Worm (Caenorhabditis elegans): Measurements from ENCODE around the gene moc-3.

The moc-3 gene

ce11 chrIV:8112187-8112586, 18.2 kb upstream of the moc-3 start, which contains the start of gene Y42H9AR.4:
TSS of gene Y42H9AR.4 (minus strand) at chrIV:8112218.
- TF ChIP-seq egl-27 (tag; optimal IDR thresholded peaks at IDR 0.05), result no peak
- no peak for TF ChIP-seq tbx-2 (tag; optimal IDR thresholded peaks at IDR 0.05)
- peak; percentile 56 for TF ChIP-seq blmp-1 (tag; optimal IDR thresholded peaks at IDR 0.05)
- peak; percentile 35 for TF ChIP-seq mep-1 (tag; optimal IDR thresholded peaks at IDR 0.05)
- TF ChIP-seq ceh-82 (tag; optimal IDR thresholded peaks at IDR 0.05), result peak in 1 of 3 experiments; percentile 38
- peak; percentile 36 for TF ChIP-seq F16B12.6 (tag; optimal IDR thresholded peaks at IDR 0.05)
- TF ChIP-seq nhr-20 (tag; optimal IDR thresholded peaks at IDR 0.05), result peak; percentile 38
- TF ChIP-seq nhr-11 (tag; optimal IDR thresholded peaks at IDR 0.05), result peak; percentile 16
- TF ChIP-seq ces-1 (GFP tag; optimal IDR thresholded peaks at IDR 0.05), result no peak
- TF ChIP-seq mdl-1 (tag; optimal IDR thresholded peaks at IDR 0.05), result peak in 1 of 2 experiments; percentile 3
- no peak for TF ChIP-seq xbp-1 (tag; optimal IDR thresholded peaks at IDR 0.05)
- peak in 1 of 2 experiments; percentile 8 for TF ChIP-seq lin-35 (GFP tag; optimal IDR thresholded peaks at IDR 0.05)
- TF ChIP-seq lsy-2 (tag; optimal IDR thresholded peaks at IDR 0.05), result peak; percentile 13
- TF ChIP-seq lin-14 (GFP tag; optimal IDR thresholded peaks at IDR 0.05), result peak; percentile 80
- peak; percentile 30 for TF ChIP-seq nhr-71 (tag; optimal IDR thresholded peaks at IDR 0.05)
- no peak for TF ChIP-seq pag-3 (tag; optimal IDR thresholded peaks at IDR 0.05; ENCODE audit: borderline replicate concordance, insufficient read depth)
- TF ChIP-seq unc-130 (tag; optimal IDR thresholded peaks at IDR 0.05), result no peak
- TF ChIP-seq efl-1 (optimal IDR thresholded peaks at IDR 0.05), result peak in 1 of 2 experiments; percentile 16
- TF ChIP-seq efl-1 (GFP tag; optimal IDR thresholded peaks at IDR 0.05 in 1 of 2), result peak in 1 of 2 experiments; percentile 73
- peak; percentile 4 for TF ChIP-seq fkh-8 (tag; optimal IDR thresholded peaks at IDR 0.05)
- TF ChIP-seq snu-23 (GFP tag; optimal IDR thresholded peaks at IDR 0.05), result peak; percentile 57
- peak; percentile 22 for TF ChIP-seq skn-1 (tag; optimal IDR thresholded peaks at IDR 0.05)
- peak; percentile 43 for TF ChIP-seq rnt-1 (tag; optimal IDR thresholded peaks at IDR 0.05)
- no peak for TF ChIP-seq hlh-4 (tag; optimal IDR thresholded peaks at IDR 0.05)

ce11 chrIV:8112646-8113045, 17.7 kb upstream of the moc-3 start:
- TF ChIP-seq F16B12.6 (tag; optimal IDR thresholded peaks at IDR 0.05) (peak; percentile 81), nhr-71 (tag; optimal IDR thresholded peaks at IDR 0.05) (no peak), lir-3 (tag; optimal IDR thresholded peaks at IDR 0.05; ENCODE audit: poor library complexity) (no peak), ceh-88 (GFP tag; IDR thresholded peaks at IDR 0.05) (no peak), nhr-47 (tag; optimal IDR thresholded peaks at IDR 0.05) (no peak), jun-1 (tag; optimal IDR thresholded peaks at IDR 0.05) (no peak), vab-15 (tag; optimal IDR thresholded peaks at IDR 0.05) (peak; percentile 17), lin-35 (GFP tag; optimal IDR thresholded peaks at IDR 0.05) (peak; percentile 67 to 86), C16A3.4 (tag; optimal IDR thresholded peaks at IDR 0.05) (peak; percentile 11), lsy-2 (tag; optimal IDR thresholded peaks at IDR 0.05) (peak in 1 of 2 experiments; percentile 18), efl-1 (optimal IDR thresholded peaks at IDR 0.05) (peak in 1 of 2 experiments; percentile 72), efl-1 (GFP tag; optimal IDR thresholded peaks at IDR 0.05 in 1 of 2) (peak; percentile 81 to 98), blmp-1 (tag; optimal IDR thresholded peaks at IDR 0.05) (peak; percentile 25), swsn-7 (tag; optimal IDR thresholded peaks at IDR 0.05) (no peak), Y116A8C.19 (tag; optimal IDR thresholded peaks at IDR 0.05; ENCODE audit: borderline replicate concordance) (no peak), nhr-90 (tag; optimal IDR thresholded peaks at IDR 0.05; ENCODE audit: poor library complexity) (no peak), unc-130 (tag; optimal IDR thresholded peaks at IDR 0.05) (peak; percentile 53), dpl-1 (GFP tag; optimal IDR thresholded peaks at IDR 0.05) (peak; percentile 48 to 85 (median 77)), hlh-4 (tag; optimal IDR thresholded peaks at IDR 0.05) (no peak), mab-9 (GFP tag; IDR thresholded peaks at IDR 0.05) (no peak), lin-39 (tag; optimal IDR thresholded peaks at IDR 0.05) (no peak), fkh-4 (tag; optimal IDR thresholded peaks at IDR 0.05; ENCODE audit: borderline replicate concordance) (no peak), ceh-82 (tag; optimal IDR thresholded peaks at IDR 0.05) (peak in 1 of 3 experiments; percentile 7), snpc-4 (tag; optimal IDR thresholded peaks at IDR 0.05) (no peak)

ce11 chrIV:8113161-8113560, 17.2 kb upstream of the moc-3 start, which contains the start of gene Y42H9AR.1:
TSS of gene Y42H9AR.1 (plus strand) at chrIV:8113393.
- no peak for TF ChIP-seq elt-2 (tag; optimal IDR thresholded peaks at IDR 0.05)
- TF ChIP-seq snu-23 (GFP tag; optimal IDR thresholded peaks at IDR 0.05), result peak; percentile 2
- TF ChIP-seq mdl-1 (tag; optimal IDR thresholded peaks at IDR 0.05), result peak in 1 of 2 experiments; percentile 61
- TF ChIP-seq C04F5.9 (tag; optimal IDR thresholded peaks at IDR 0.05), result no peak
- TF ChIP-seq Y116A8C.19 (tag; optimal IDR thresholded peaks at IDR 0.05; ENCODE audit: borderline replicate concordance), result no peak
- no peak for TF ChIP-seq isw-1 (GFP tag; IDR thresholded peaks at IDR 0.05)
- TF ChIP-seq efl-1 (optimal IDR thresholded peaks at IDR 0.05), result peak; percentile 18 to 40
- peak; percentile 45 to 77 for TF ChIP-seq efl-1 (GFP tag; optimal IDR thresholded peaks at IDR 0.05 in 1 of 2)
- TF ChIP-seq lsy-2 (tag; optimal IDR thresholded peaks at IDR 0.05), result peak in 1 of 2 experiments; percentile 37
- peak; percentile 0 for TF ChIP-seq nhr-90 (tag; optimal IDR thresholded peaks at IDR 0.05; ENCODE audit: poor library complexity)
- TF ChIP-seq egl-27 (tag; optimal IDR thresholded peaks at IDR 0.05), result no peak
- peak; percentile 49 for TF ChIP-seq xbp-1 (tag; optimal IDR thresholded peaks at IDR 0.05)
- no peak for TF ChIP-seq pax-3 (tag; optimal IDR thresholded peaks at IDR 0.05)
- TF ChIP-seq F16B12.6 (tag; optimal IDR thresholded peaks at IDR 0.05), result peak; percentile 92
- TF ChIP-seq blmp-1 (tag; optimal IDR thresholded peaks at IDR 0.05), result peak; percentile 11
- TF ChIP-seq nhr-47 (tag; optimal IDR thresholded peaks at IDR 0.05), result peak; percentile 15
- TF ChIP-seq lin-35 (GFP tag; optimal IDR thresholded peaks at IDR 0.05), result peak in 1 of 2 experiments; percentile 42
- peak; percentile 18 for TF ChIP-seq nhr-20 (tag; optimal IDR thresholded peaks at IDR 0.05)
- TF ChIP-seq sox-4 (tag; optimal IDR thresholded peaks at IDR 0.05), result peak; percentile 16
- TF ChIP-seq lir-3 (tag; optimal IDR thresholded peaks at IDR 0.05; ENCODE audit: poor library complexity), result no peak
- TF ChIP-seq nhr-77 (tag; optimal IDR thresholded peaks at IDR 0.05), result no peak
- no peak for TF ChIP-seq snpc-4 (tag; optimal IDR thresholded peaks at IDR 0.05)
- no peak for TF ChIP-seq sptf-1 (tag; optimal IDR thresholded peaks at IDR 0.05)

All from whole organism, L1 larva.